Fruit fly (Drosophila melanogaster) whole organism, wandering third instar larva: Measurements from ENCODE around the gene CG4854.

ENCODE experiments used
- CG9705 ChIP-seq: fragments of 200-800 bp; sonication (Bioruptor generic); optimal IDR thresholded peaks from 2 replicates; lab custom pipeline; 2018; ENCODE audit warnings: missing biosample characterization, mild to moderate bottlenecking, missing genetic modification characterization
- CrebA ChIP-seq: fragments of 200-800 bp; sonication (Bioruptor generic); optimal IDR thresholded peaks from 2 replicates; lab custom pipeline; 2016; ENCODE audit warnings: missing biosample characterization, mild to moderate bottlenecking, missing genetic modification characterization, borderline replicate concordance
- Dif ChIP-seq: fragments of 200-275, 200-300 bp; sonication (Bioruptor generic); optimal IDR thresholded peaks from 2 replicates; lab custom pipeline; 2018; ENCODE audit warnings: missing biosample characterization, missing genetic modification characterization; ENCODE audit not compliant: partially characterized antibody
- GATAd ChIP-seq: sonication (Bioruptor generic); optimal IDR thresholded peaks from 2 replicates; lab custom pipeline; 2016; ENCODE audit warnings: missing biosample characterization, missing genetic modification characterization
- HLH106 ChIP-seq: fragments of 200-800 bp; optimal IDR thresholded peaks from 3 replicates; lab custom pipeline; 2019; ENCODE audit warnings: missing biosample characterization, mild to moderate bottlenecking, missing genetic modification characterization, moderate library complexity
- Hr78 ChIP-seq: fragments of >200 bp; optimal IDR thresholded peaks from 2 replicates; lab custom pipeline; 2017; ENCODE audit warnings: missing biosample characterization, missing genetic modification characterization
- Hr83 ChIP-seq: fragments of 200-300 bp; sonication (Bioruptor generic); optimal IDR thresholded peaks from 2 replicates; lab custom pipeline; 2016; ENCODE audit warnings: missing biosample characterization, mild to moderate bottlenecking, missing genetic modification characterization, moderate library complexity; ENCODE audit not compliant: poor library complexity, severe bottlenecking
- Jra ChIP-seq: sonication (Bioruptor generic); optimal IDR thresholded peaks from 2 replicates; lab custom pipeline; 2016; ENCODE audit warnings: missing biosample characterization, missing genetic modification characterization
- Mio ChIP-seq: sonication (Bioruptor generic); optimal IDR thresholded peaks from 2 replicates; lab custom pipeline; 2016; ENCODE audit warnings: missing biosample characterization, missing genetic modification characterization
- Myc ChIP-seq: fragments of >200 bp; optimal IDR thresholded peaks from 2 replicates; lab custom pipeline; 2017
- OdsH ChIP-seq: fragments of 200-800 bp; sonication (Bioruptor generic); optimal IDR thresholded peaks from 2 replicates; lab custom pipeline; 2016; ENCODE audit warnings: missing biosample characterization, mild to moderate bottlenecking, missing genetic modification characterization
- Rel ChIP-seq, 2 experiments: fragments of 200-800 bp; sonication (Bioruptor generic) in 1 of 2; optimal IDR thresholded peaks; 2 replicates in 1 of 2; 3 replicates in 1 of 2; lab custom pipeline; 2016 to 2019; ENCODE audit warnings: mild to moderate bottlenecking in 2 of 2, missing biosample characterization in 2 of 2, missing genetic modification characterization in 2 of 2, moderate library complexity in 1 of 2
- Sp1 ChIP-seq: fragments of 200-800 bp; sonication (Bioruptor generic); optimal IDR thresholded peaks from 3 replicates; lab custom pipeline; 2019; ENCODE audit warnings: missing biosample characterization, mild to moderate bottlenecking, missing genetic modification characterization, moderate library complexity
- br ChIP-seq: fragments of 200-800 bp; sonication (Bioruptor generic); optimal IDR thresholded peaks from 2 replicates; lab custom pipeline; 2016; ENCODE audit warnings: missing biosample characterization, missing genetic modification characterization
- brk ChIP-seq: fragments of 200-800 bp; sonication (Bioruptor generic); optimal IDR thresholded peaks from 2 replicates; lab custom pipeline; 2016; ENCODE audit warnings: missing biosample characterization, mild to moderate bottlenecking, missing genetic modification characterization
- dl ChIP-seq, 2 experiments: fragments of 175-275, 200-275 bp in 1 of 2; fragments of 200-275 bp in 1 of 2; sonication (Bioruptor generic); optimal IDR thresholded peaks; lab custom pipeline; 2018; ENCODE audit warnings: mild to moderate bottlenecking in 2 of 2, missing biosample characterization in 2 of 2, missing genetic modification characterization in 2 of 2, moderate library complexity in 2 of 2; ENCODE audit not compliant: partially characterized antibody in 2 of 2, insufficient read depth in 1 of 2
- dmrt93B ChIP-seq: fragments of 200-800 bp; sonication (Bioruptor generic); optimal IDR thresholded peaks from 2 replicates; lab custom pipeline; 2018; ENCODE audit warnings: missing biosample characterization, mild to moderate bottlenecking, missing genetic modification characterization
- dsf ChIP-seq: sonication (Bioruptor generic); optimal IDR thresholded peaks from 2 replicates; lab custom pipeline; 2016; ENCODE audit warnings: missing biosample characterization, missing genetic modification characterization, borderline replicate concordance
- ey ChIP-seq: fragments of 200-800 bp; sonication (Bioruptor generic); optimal IDR thresholded peaks from 2 replicates; lab custom pipeline; 2016; ENCODE audit warnings: missing biosample characterization, missing genetic modification characterization
- foxo ChIP-seq, 2 experiments: fragments of 200-800 bp; sonication (Bioruptor generic); optimal IDR thresholded peaks; 2 replicates in 1 of 2; 3 replicates in 1 of 2; lab custom pipeline; 2016 to 2017; ENCODE audit warnings: missing biosample characterization in 2 of 2, missing genetic modification characterization in 2 of 2
- fru ChIP-seq: fragments of 200-800 bp; sonication (Bioruptor generic); optimal IDR thresholded peaks from 3 replicates; lab custom pipeline; 2016; ENCODE audit warnings: missing biosample characterization, mild to moderate bottlenecking, missing genetic modification characterization
- h ChIP-seq: fragments of 200-800 bp; sonication (Bioruptor generic); optimal IDR thresholded peaks from 3 replicates; lab custom pipeline; 2016; ENCODE audit warnings: missing biosample characterization, mild to moderate bottlenecking, missing genetic modification characterization
- jim ChIP-seq: fragments of 175-275, 200-325 bp; sonication (Bioruptor generic); optimal IDR thresholded peaks from 2 replicates; lab custom pipeline; 2016; ENCODE audit warnings: missing biosample characterization, mild to moderate bottlenecking, missing genetic modification characterization
- pan ChIP-seq: fragments of >200 bp; optimal IDR thresholded peaks from 2 replicates; lab custom pipeline; 2017
- psq ChIP-seq: fragments of 200-800 bp; sonication (Bioruptor generic); optimal IDR thresholded peaks from 3 replicates; lab custom pipeline; 2017; ENCODE audit warnings: missing biosample characterization, mild to moderate bottlenecking, missing genetic modification characterization, moderate library complexity
- rgr ChIP-seq: fragments of 200-800 bp; sonication (Bioruptor generic); optimal IDR thresholded peaks from 3 replicates; lab custom pipeline; 2016; ENCODE audit warnings: missing biosample characterization, mild to moderate bottlenecking, missing genetic modification characterization
- sage ChIP-seq: fragments of 200-800 bp; sonication (Bioruptor generic); optimal IDR thresholded peaks from 2 replicates; lab custom pipeline; 2016; ENCODE audit warnings: missing biosample characterization, mild to moderate bottlenecking, missing genetic modification characterization
- sv ChIP-seq: fragments of 200-800 bp; sonication (Bioruptor generic); optimal IDR thresholded peaks from 3 replicates; lab custom pipeline; 2016; ENCODE audit warnings: missing biosample characterization, missing genetic modification characterization
- tai ChIP-seq: sonication (Bioruptor generic); optimal IDR thresholded peaks from 2 replicates; lab custom pipeline; 2016; ENCODE audit warnings: missing biosample characterization, missing genetic modification characterization
- woc ChIP-seq: sonication (Bioruptor generic); optimal IDR thresholded peaks from 2 replicates; lab custom pipeline; 2016; ENCODE audit warnings: missing biosample characterization, mild to moderate bottlenecking, missing genetic modification characterization

CG4854 gene

dm6 chr3R:20031043-20031763, 3.3 kb downstream of the CG4854 start, which contains the start of gene trem:
trem (minus strand) TSS chr3R:20031309.
- peak in 1 of 2 experiments; percentile 79 for TF ChIP-seq foxo (GFP tag; optimal IDR thresholded peaks at IDR 0.05; lab: Kevin White, UChicago)
- TF ChIP-seq sage, result no peak
- no peak for TF ChIP-seq Dif (GFP tag; lab: Kevin White, UChicago)
- TF ChIP-seq woc (GFP tag; lab: Kevin White, UChicago), result peak; percentile 83
- peak; percentile 71 for TF ChIP-seq Sp1 (GFP tag; lab: Kevin White, UChicago)
- peak; percentile 84 for TF ChIP-seq HLH106 (tag; lab: Kevin White, UChicago)
- TF ChIP-seq psq, result peak; percentile 64
- peak; percentile 65 for TF ChIP-seq sv (GFP tag; lab: Kevin White, UChicago)
- no peak for TF ChIP-seq dl (GFP tag; optimal IDR thresholded peaks at IDR 0.05; lab: Kevin White, UChicago; ENCODE audit: insufficient read depth in 1 of 2, partially characterized antibody in 2 of 2)
- TF ChIP-seq GATAd, result peak; percentile 32
- peak; percentile 59 for TF ChIP-seq ey (GFP tag; lab: Kevin White, UChicago)
- peak; percentile 68 for TF ChIP-seq fru (GFP tag; lab: Kevin White, UChicago)
- peak; percentile 66 for TF ChIP-seq jim (GFP tag; lab: Kevin White, UChicago)
- peak; percentile 66 for TF ChIP-seq CG9705
- peak; percentile 58 for TF ChIP-seq OdsH (GFP tag; lab: Kevin White, UChicago)
- TF ChIP-seq Hr78, result no peak
- TF ChIP-seq rgr (GFP tag; lab: Kevin White, UChicago), result peak; percentile 68
- TF ChIP-seq dsf, result no peak
- TF ChIP-seq, all 38 proteins: peak for 13

DNA sequence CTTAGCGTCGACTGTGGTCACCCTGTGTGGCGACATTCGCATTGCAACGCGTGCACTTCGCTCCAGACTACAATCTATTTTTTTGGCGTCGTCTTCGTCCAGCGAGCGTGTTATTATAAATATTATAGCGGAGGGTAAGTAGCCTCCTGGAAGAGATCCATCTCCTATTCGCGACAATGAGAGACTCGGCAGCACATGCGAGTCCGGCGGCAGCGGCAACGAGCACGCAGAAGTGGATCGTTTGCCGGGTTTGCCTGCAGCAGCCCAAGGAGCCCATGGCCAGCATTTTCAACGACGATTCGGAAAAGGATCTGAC, 3.9 kb downstream of the CG4854 start, which contains the start of gene idc:
Gene idc (plus strand): TSS at position 60 of the 316 bp plus-strand sequence.
- TF ChIP-seq OdsH (GFP tag; lab: Kevin White, UChicago), result no peak
- TF ChIP-seq HLH106 (tag; lab: Kevin White, UChicago), result peak; percentile 18
- TF ChIP-seq fru (GFP tag; lab: Kevin White, UChicago), result no peak
- no peak for TF ChIP-seq ey (GFP tag; lab: Kevin White, UChicago)

- peak; percentile 88 for TF ChIP-seq dmrt93B (GFP tag; lab: Kevin White, UChicago)
- TF ChIP-seq ey (GFP tag; lab: Kevin White, UChicago), result peak; percentile 57
- TF ChIP-seq h (GFP tag; lab: Kevin White, UChicago), result peak; percentile 87
- no peak for TF ChIP-seq tai (GFP tag; lab: Kevin White, UChicago)
- TF ChIP-seq CrebA, result no peak
- TF ChIP-seq OdsH (GFP tag; lab: Kevin White, UChicago), result peak; percentile 84
- TF ChIP-seq Jra, result peak; percentile 72
- TF ChIP-seq Hr78, result no peak
- peak; percentile 81 for TF ChIP-seq HLH106 (tag; lab: Kevin White, UChicago)
- no peak for TF ChIP-seq sage
- no peak for TF ChIP-seq jim (GFP tag; lab: Kevin White, UChicago)
- peak; percentile 83 for TF ChIP-seq sv (GFP tag; lab: Kevin White, UChicago)
- TF ChIP-seq dsf, result peak; percentile 21
- no peak for TF ChIP-seq Rel (GFP tag; optimal IDR thresholded peaks at IDR 0.05; lab: Kevin White, UChicago)
- no peak for TF ChIP-seq Rel (tag; optimal IDR thresholded peaks at IDR 0.05; lab: Kevin White, UChicago)
- TF ChIP-seq br (GFP tag; lab: Kevin White, UChicago), result peak; percentile 79
- peak; percentile 93 for TF ChIP-seq rgr (GFP tag; lab: Kevin White, UChicago)
- TF ChIP-seq Myc (lab: Kevin White, UChicago), result peak; percentile 4
- TF ChIP-seq Mio, result peak; percentile 58
- TF ChIP-seq woc (GFP tag; lab: Kevin White, UChicago), result peak; percentile 23
- TF ChIP-seq CG9705, result peak; percentile 90
- peak in 1 of 2 experiments; percentile 80 for TF ChIP-seq foxo (GFP tag; optimal IDR thresholded peaks at IDR 0.05; lab: Kevin White, UChicago)
- no peak for TF ChIP-seq brk
- TF ChIP-seq Hr83 (GFP tag; lab: Kevin White, UChicago), result peak; percentile 95
- peak; percentile 59 for TF ChIP-seq psq
- TF ChIP-seq Sp1 (GFP tag; lab: Kevin White, UChicago), result peak; percentile 84
- no peak for TF ChIP-seq pan
- peak; percentile 82 for TF ChIP-seq fru (GFP tag; lab: Kevin White, UChicago)
These were observed 8.0 kb downstream of the CG4854 start, which contains the start of gene Regnase-1 for dm6 chr3R:20035887-20036286. Regnase-1 (minus strand) TSS chr3R:20036056.

DNA sequence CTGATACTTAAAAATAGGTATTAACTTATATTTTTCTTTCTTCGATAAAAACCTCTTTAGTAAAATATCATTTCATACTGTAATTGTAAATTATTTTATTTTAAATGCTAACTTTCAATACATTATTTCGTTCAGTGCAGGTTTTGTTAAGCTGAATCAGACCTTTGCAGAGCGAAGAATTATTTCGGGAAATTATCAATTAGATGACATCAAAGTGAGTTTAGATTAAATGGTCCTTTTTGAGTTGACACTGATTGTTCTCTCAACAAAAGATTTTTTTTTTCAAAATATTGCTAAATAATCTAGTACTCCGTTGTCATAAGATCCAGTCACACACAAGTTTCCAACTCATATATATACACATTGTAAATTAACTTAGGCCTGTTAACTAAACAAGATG, 14.6 kb downstream of the CG4854 start, which contains the start of the genes CG33934 and Indy-2:
Gene CG33934 (plus strand): TSS at position 301 of the 400 bp plus-strand sequence.
Gene Indy-2 (plus strand): TSS at position 301 of the 400 bp plus-strand sequence.
- TF ChIP-seq sage, result no peak
- TF ChIP-seq, all 38 proteins: peak for 0
